Comparison of ENCODE assay signal across 1 fruit fly cellular context in genomic region chr3R:16249510-16249828, dm6.
TF ChIP-seq lines count a peak whose summit lies in the region.

No protein-coding gene starts in this region.

TF ChIP-seq in whole organism, embryonic, 481 proteins besides CTCF, POLR2A, EP300 and RAD21 (continued from another document):
- TF ChIP-seq odd (GFP tag; optimal IDR thresholded peaks at IDR 0.05; lab: Kevin White, UChicago) (no peak), CG6683 (GFP tag; optimal IDR thresholded peaks at IDR 0.05; lab: Kevin White, UChicago) (no peak), CG32532 (GFP tag; IDR thresholded peaks at IDR 0.05; lab: Robert Waterston, UW) (no peak), bigmax (GFP tag; optimal IDR thresholded peaks at IDR 0.05; lab: Kevin White, UChicago) (no peak), Dp (GFP tag; optimal IDR thresholded peaks at IDR 0.05; lab: Kevin White, UChicago) (peak; percentile 46), Dll (GFP tag; IDR thresholded peaks at IDR 0.05; lab: Robert Waterston, UW; ENCODE audit: partially characterized antibody) (no peak), Ssrp (tag; optimal IDR thresholded peaks at IDR 0.05; lab: Kevin White, UChicago) (no peak), CG12769 (tag; optimal IDR thresholded peaks at IDR 0.05; lab: Kevin White, UChicago) (no peak), dmrt11E (tag; optimal IDR thresholded peaks at IDR 0.05; lab: Kevin White, UChicago) (no peak), Gsc (GFP tag; IDR thresholded peaks at IDR 0.05; lab: Robert Waterston, UW) (no peak), CG10147 (GFP tag; optimal IDR thresholded peaks at IDR 0.05; lab: Kevin White, UChicago) (peak; percentile 53), CG9797 (GFP tag; optimal IDR thresholded peaks at IDR 0.05; lab: Kevin White, UChicago) (no peak), Meics (GFP tag; optimal IDR thresholded peaks at IDR 0.05; lab: Kevin White, UChicago) (peak; percentile 7), Ada2b (GFP tag; IDR thresholded peaks at IDR 0.05; lab: Robert Waterston, UW) (no peak), CG15011 (GFP tag; optimal IDR thresholded peaks at IDR 0.05; lab: Kevin White, UChicago) (no peak), CG10274 (GFP tag; optimal IDR thresholded peaks at IDR 0.05; lab: Kevin White, UChicago) (peak; percentile 22), insv (GFP tag; optimal IDR thresholded peaks at IDR 0.05; lab: Kevin White, UChicago) (no peak), pho (GFP tag; optimal IDR thresholded peaks at IDR 0.05; lab: Kevin White, UChicago) (peak; percentile 20), Sry-β (GFP tag; optimal IDR thresholded peaks at IDR 0.05; lab: Kevin White, UChicago) (no peak), pb (GFP tag; optimal IDR thresholded peaks at IDR 0.05; lab: Kevin White, UChicago) (no peak), phol (tag; optimal IDR thresholded peaks at IDR 0.05; lab: Kevin White, UChicago) (no peak), CG17186 (GFP tag; optimal IDR thresholded peaks at IDR 0.05; lab: Kevin White, UChicago) (no peak), grau (tag; optimal IDR thresholded peaks at IDR 0.05; lab: Kevin White, UChicago) (no peak), Fer3 (tag; optimal IDR thresholded peaks at IDR 0.05; lab: Kevin White, UChicago) (no peak), Camta (GFP tag; optimal IDR thresholded peaks at IDR 0.05; lab: Kevin White, UChicago) (no peak), CG8478 (optimal IDR thresholded peaks at IDR 0.05; lab: Kevin White, UChicago) (no peak), CkIIα-i1 (GFP tag; IDR thresholded peaks at IDR 0.05; lab: Robert Waterston, UW) (no peak), HLH54F (GFP tag; optimal IDR thresholded peaks at IDR 0.05; lab: Kevin White, UChicago) (peak; percentile 10), CG14050 (GFP tag; IDR thresholded peaks at IDR 0.05; lab: Robert Waterston, UW) (no peak), HLH4C (GFP tag; IDR thresholded peaks at IDR 0.05; lab: Robert Waterston, UW; ENCODE audit: partially characterized antibody) (no peak), CG10321 (GFP tag; IDR thresholded peaks at IDR 0.05; lab: Robert Waterston, UW) (no peak), tna (GFP tag; IDR thresholded peaks at IDR 0.05; lab: Robert Waterston, UW; ENCODE audit: partially characterized antibody) (no peak), CG8290 (GFP tag; optimal IDR thresholded peaks at IDR 0.05; lab: Kevin White, UChicago) (no peak), CG8290 (tag; optimal IDR thresholded peaks at IDR 0.05; lab: Kevin White, UChicago) (peak in 1 of 2 experiments; percentile 73), sob (GFP tag; IDR thresholded peaks at IDR 0.05; lab: Robert Waterston, UW) (no peak), Ptx1 (GFP tag; IDR thresholded peaks at IDR 0.05; lab: Robert Waterston, UW) (no peak), her (GFP tag; optimal IDR thresholded peaks at IDR 0.05; lab: Kevin White, UChicago) (no peak), CG17829 (tag; optimal IDR thresholded peaks at IDR 0.05; lab: Kevin White, UChicago) (no peak), CG16815 (GFP tag; optimal IDR thresholded peaks at IDR 0.05; lab: Kevin White, UChicago) (no peak), bcd (GFP tag; optimal IDR thresholded peaks at IDR 0.05; lab: Kevin White, UChicago) (peak; percentile 14), CG5953 (GFP tag; IDR thresholded peaks at IDR 0.05; lab: Robert Waterston, UW) (no peak), wdn (GFP tag; IDR thresholded peaks at IDR 0.05; lab: Robert Waterston, UW) (no peak), stwl (tag; optimal IDR thresholded peaks at IDR 0.05; lab: Kevin White, UChicago) (peak; percentile 84), Myb (GFP tag; optimal IDR thresholded peaks at IDR 0.05; lab: Kevin White, UChicago) (peak; percentile 25), gfzf (GFP tag; optimal IDR thresholded peaks at IDR 0.05; lab: Kevin White, UChicago) (peak; percentile 31), CG17802 (tag; optimal IDR thresholded peaks at IDR 0.05; lab: Kevin White, UChicago) (no peak), CG31224 (GFP tag; IDR thresholded peaks at IDR 0.05; lab: Robert Waterston, UW) (no peak), MESR4 (GFP tag; optimal IDR thresholded peaks at IDR 0.05; lab: Kevin White, UChicago) (no peak), CG34224 (GFP tag; IDR thresholded peaks at IDR 0.05; lab: Robert Waterston, UW; ENCODE audit: partially characterized antibody) (no peak), ci (GFP tag; IDR thresholded peaks at IDR 0.05; lab: Robert Waterston, UW) (no peak), CG8924 (tag; optimal IDR thresholded peaks at IDR 0.05; lab: Kevin White, UChicago) (no peak), Poxn (GFP tag; IDR thresholded peaks at IDR 0.05; lab: Robert Waterston, UW) (no peak), hbn (GFP tag; IDR thresholded peaks at IDR 0.05; lab: Robert Waterston, UW; ENCODE audit: partially characterized antibody) (no peak), sd (tag; optimal IDR thresholded peaks at IDR 0.05; lab: Kevin White, UChicago) (peak; percentile 69), ems (GFP tag; optimal IDR thresholded peaks at IDR 0.05; lab: Kevin White, UChicago) (no peak), ftz-f1 (GFP tag; optimal IDR thresholded peaks at IDR 0.05; lab: Kevin White, UChicago) (peak; percentile 17), kay (GFP tag; optimal IDR thresholded peaks at IDR 0.05; lab: Kevin White, UChicago) (no peak), Deaf1 (tag; optimal IDR thresholded peaks at IDR 0.05; lab: Kevin White, UChicago) (no peak), CG1529 (GFP tag; optimal IDR thresholded peaks at IDR 0.05; lab: Kevin White, UChicago) (no peak), nom (GFP tag; optimal IDR thresholded peaks at IDR 0.05; lab: Kevin White, UChicago) (no peak), luna (GFP tag; optimal IDR thresholded peaks at IDR 0.05; lab: Kevin White, UChicago) (no peak), HmgZ (tag; optimal IDR thresholded peaks at IDR 0.05; lab: Kevin White, UChicago) (no peak), knrl (GFP tag; IDR thresholded peaks at IDR 0.05; lab: Robert Waterston, UW; ENCODE audit: partially characterized antibody) (no peak), CG4328 (GFP tag; optimal IDR thresholded peaks at IDR 0.05; lab: Kevin White, UChicago) (no peak), Pdp1 (GFP tag; optimal IDR thresholded peaks at IDR 0.05; lab: Kevin White, UChicago) (no peak), mld (GFP tag; IDR thresholded peaks at IDR 0.05; lab: Robert Waterston, UW; ENCODE audit: partially characterized antibody) (no peak), h (optimal IDR thresholded peaks at IDR 0.05; lab: Kevin White, UChicago) (no peak), corto (GFP tag; optimal IDR thresholded peaks at IDR 0.05; lab: Kevin White, UChicago) (no peak), zfh1 (GFP tag; IDR thresholded peaks at IDR 0.05; lab: Robert Waterston, UW) (no peak), ken (GFP tag; IDR thresholded peaks at IDR 0.05; lab: Robert Waterston, UW) (no peak), Hmx (GFP tag; optimal IDR thresholded peaks at IDR 0.05; lab: Kevin White, UChicago) (no peak), HLHmδ (GFP tag; optimal IDR thresholded peaks at IDR 0.05; lab: Kevin White, UChicago) (no peak), CG2678 (tag; optimal IDR thresholded peaks at IDR 0.05; lab: Kevin White, UChicago) (peak; percentile 8), HmgD (GFP tag; optimal IDR thresholded peaks at IDR 0.05; lab: Kevin White, UChicago) (no peak), gcm (GFP tag; optimal IDR thresholded peaks at IDR 0.05; lab: Kevin White, UChicago) (no peak), CG8359 (GFP tag; optimal IDR thresholded peaks at IDR 0.05; lab: Kevin White, UChicago; ENCODE audit: borderline replicate concordance) (no peak), Jarid2 (GFP tag; optimal IDR thresholded peaks at IDR 0.05; lab: Kevin White, UChicago) (peak; percentile 16), yki (optimal IDR thresholded peaks at IDR 0.05; lab: Kevin White, UChicago) (no peak), Oli (tag; optimal IDR thresholded peaks at IDR 0.05; lab: Kevin White, UChicago) (peak; percentile 4), CG17612 (GFP tag; IDR thresholded peaks at IDR 0.05; lab: Robert Waterston, UW) (no peak), Atf6 (GFP tag; IDR thresholded peaks at IDR 0.05; lab: Robert Waterston, UW) (no peak), CG13894 (tag; optimal IDR thresholded peaks at IDR 0.05; lab: Kevin White, UChicago) (peak; percentile 39), CG9817 (tag; optimal IDR thresholded peaks at IDR 0.05; lab: Kevin White, UChicago) (peak; percentile 6), B-H2 (GFP tag; optimal IDR thresholded peaks at IDR 0.05; lab: Kevin White, UChicago) (no peak), CG1024 (GFP tag; IDR thresholded peaks at IDR 0.05; lab: Robert Waterston, UW) (no peak), Ets65A (GFP tag; lab: Kevin White, UChicago) (no peak), CG2202 (tag; optimal IDR thresholded peaks at IDR 0.05; lab: Kevin White, UChicago) (no peak), CG4360 (GFP tag; IDR thresholded peaks at IDR 0.05; lab: Robert Waterston, UW) (no peak), ara (GFP tag; IDR thresholded peaks at IDR 0.05; lab: Robert Waterston, UW) (no peak), tgo (GFP tag; IDR thresholded peaks at IDR 0.05; lab: Robert Waterston, UW) (no peak), pfk (GFP tag; optimal IDR thresholded peaks at IDR 0.05; lab: Kevin White, UChicago) (no peak), Fer1 (GFP tag; optimal IDR thresholded peaks at IDR 0.05; lab: Kevin White, UChicago) (no peak), abd-A (tag; optimal IDR thresholded peaks at IDR 0.05; lab: Kevin White, UChicago) (no peak)
TF ChIP-seq in whole organism, embryonic: peak in this region for 22.
